Worm (Caenorhabditis elegans): ENCODE results near the gene ubc-26.

ubc-26 gene

DNA sequence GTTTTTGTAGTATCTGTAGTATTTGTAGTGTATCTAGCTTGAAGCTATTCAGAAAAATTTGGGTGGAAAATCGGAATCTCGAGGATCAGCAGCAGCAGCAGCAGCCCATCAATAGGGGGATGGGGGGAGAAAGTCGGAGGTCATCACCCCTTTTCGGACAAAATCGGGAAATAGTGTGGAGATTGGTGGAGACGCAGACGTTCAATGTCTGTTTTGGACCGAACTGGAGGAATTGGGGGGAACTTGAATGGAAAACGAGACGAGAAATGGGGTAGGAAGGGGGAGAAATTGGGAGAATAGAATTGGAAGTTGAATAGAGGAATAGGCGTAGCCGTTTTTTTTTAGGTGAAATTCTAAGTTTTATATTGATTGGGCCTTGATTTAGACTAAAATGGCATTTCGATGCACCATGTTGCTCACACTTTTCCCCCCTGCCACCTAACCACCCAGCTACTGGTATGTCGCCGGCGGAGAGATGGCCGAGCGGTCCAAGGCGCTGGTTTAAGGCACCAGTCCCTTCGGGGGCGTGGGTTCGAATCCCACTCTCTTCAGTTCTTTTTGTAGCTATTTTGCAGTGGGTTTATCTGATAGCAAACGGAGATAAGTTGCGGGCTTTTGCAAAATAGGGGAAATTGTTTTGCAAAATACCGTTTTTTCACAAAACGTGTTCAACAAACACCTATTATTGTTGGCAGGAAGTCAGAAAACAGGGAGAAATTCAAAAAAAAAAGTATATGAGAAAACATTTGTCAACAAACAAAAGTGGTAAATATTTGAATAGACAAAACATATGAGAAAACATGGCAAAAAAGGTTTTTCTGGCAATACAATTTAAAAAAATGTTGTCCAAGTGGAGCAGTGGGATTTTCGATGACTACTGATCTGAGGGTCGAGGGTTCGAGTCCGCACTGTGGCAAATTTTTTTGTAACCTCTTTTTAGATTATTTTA is 40.0 kb downstream of the ubc-26 start (continued):
- TF ChIP-seq nhr-77 (tag; optimal IDR thresholded peaks at IDR 0.05): no peak
- TF ChIP-seq nhr-237 (tag; optimal IDR thresholded peaks at IDR 0.05): no peak
- no peak for TF ChIP-seq aha-1 (tag)
- TF ChIP-seq saeg-2 (GFP tag; IDR thresholded peaks at IDR 0.05): no peak
- 0 out of 2 replicates have a peak, but pooled peaks have one; percentile 30 for TF ChIP-seq php-3 (GFP tag; IDR thresholded peaks at IDR 0.05)
- peak in 1 of 2 experiments; percentile 26 for TF ChIP-seq daf-16 (GFP tag; optimal IDR thresholded peaks at IDR 0.05)
- peak; percentile 2 for TF ChIP-seq daf-16 (tag; optimal IDR thresholded peaks at IDR 0.05)
- TF ChIP-seq zip-11 (GFP tag; IDR thresholded peaks at IDR 0.05): no peak
- TF ChIP-seq set-16 (GFP tag; IDR thresholded peaks at IDR 0.05): peak; percentile 54
- peak in 1 of 2 experiments; percentile 42 for TF ChIP-seq unc-62 (GFP tag; optimal IDR thresholded peaks at IDR 0.05 in 1 of 2)
- no peak for TF ChIP-seq unc-62 (tag; optimal IDR thresholded peaks at IDR 0.05)
- no peak for TF ChIP-seq nhr-25 (tag; optimal IDR thresholded peaks at IDR 0.05; ENCODE audit: borderline replicate concordance, insufficient read depth)
- peak; percentile 31 for TF ChIP-seq dmd-6 (GFP tag; IDR thresholded peaks at IDR 0.05)

DNA sequence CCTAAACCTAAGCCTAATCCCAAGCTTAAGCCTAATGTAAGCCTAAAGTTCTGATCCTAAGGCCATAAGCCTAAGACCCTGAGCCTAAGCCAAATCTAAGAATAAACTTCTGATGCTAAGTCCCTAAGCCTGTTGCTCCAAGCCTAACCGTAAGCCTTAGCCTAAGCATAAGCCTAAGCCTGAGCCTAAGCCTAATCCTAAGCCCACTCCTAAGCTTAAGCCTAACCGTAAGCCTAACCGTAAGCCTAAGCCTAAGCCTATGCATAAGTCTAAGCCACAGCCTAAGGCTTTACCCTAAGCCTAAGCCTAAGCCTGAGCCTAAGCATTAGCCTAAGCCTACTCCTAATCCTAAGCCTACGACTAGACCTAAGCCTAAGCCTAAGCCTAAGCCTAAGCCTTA is 40.8 kb downstream of the ubc-26 start:
- no peak for TF ChIP-seq madf-9 (GFP tag; conservative IDR thresholded peaks at IDR 0.05)
- TF ChIP-seq ceh-44 (GFP tag; IDR thresholded peaks at IDR 0.05): no peak
- TF ChIP-seq F37D6.2 (tag; optimal IDR thresholded peaks at IDR 0.05): no peak
- TF ChIP-seq nhr-42 (GFP tag; IDR thresholded peaks at IDR 0.05): no peak
- TF ChIP-seq nhr-76 (tag; optimal IDR thresholded peaks at IDR 0.05): no peak
- TF ChIP-seq snpc-4 (tag; optimal IDR thresholded peaks at IDR 0.05): no peak
- TF ChIP-seq vab-7 (GFP tag; IDR thresholded peaks at IDR 0.05): no peak
- TF ChIP-seq pqm-1 (tag; optimal IDR thresholded peaks at IDR 0.05): no peak
- TF ChIP-seq dmd-6 (GFP tag; IDR thresholded peaks at IDR 0.05): no peak
- no peak for TF ChIP-seq rbr-2 (tag; optimal IDR thresholded peaks at IDR 0.05)
- TF ChIP-seq T20F7.1 (GFP tag; optimal IDR thresholded peaks at IDR 0.05): no peak
- no peak for TF ChIP-seq R02D3.7 (tag; optimal IDR thresholded peaks at IDR 0.05)
- TF ChIP-seq mes-2 (tag; optimal IDR thresholded peaks at IDR 0.05; ENCODE audit: poor library complexity, severe bottlenecking): no peak
- no peak for TF ChIP-seq dve-1 (tag; optimal IDR thresholded peaks at IDR 0.05; ENCODE audit: insufficient read depth)
- no peak for TF ChIP-seq lin-15B (tag; optimal IDR thresholded peaks at IDR 0.05)
- TF ChIP-seq spr-3 (GFP tag; optimal IDR thresholded peaks at IDR 0.05): no peak
- TF ChIP-seq saeg-2 (GFP tag; IDR thresholded peaks at IDR 0.05): no peak
- TF ChIP-seq skn-1 (tag; optimal IDR thresholded peaks at IDR 0.05): no peak
- no peak for TF ChIP-seq nhr-28 (tag; optimal IDR thresholded peaks at IDR 0.05)

DNA sequence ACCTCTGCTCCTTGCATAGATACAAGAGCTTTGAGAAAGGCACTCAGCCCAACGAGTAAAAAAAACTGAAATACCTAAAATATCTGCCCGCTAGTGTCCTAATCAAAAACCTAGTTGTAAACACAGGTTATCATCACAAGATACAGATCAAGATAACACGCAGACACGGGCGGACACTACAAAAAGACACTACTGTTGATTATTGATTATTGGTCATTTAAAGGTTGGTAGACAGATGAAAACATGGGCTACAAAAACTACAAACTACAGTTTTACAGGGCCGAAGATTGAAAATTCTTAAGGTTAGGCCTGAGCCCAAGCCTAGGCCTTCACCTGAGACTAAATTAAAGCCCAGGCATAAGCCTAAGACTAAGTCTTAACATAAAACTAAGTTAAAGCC is 41.3 kb downstream of the ubc-26 start:
- TF ChIP-seq nhr-28 (tag; optimal IDR thresholded peaks at IDR 0.05) (peak; percentile 57), F44E2.7 (GFP tag; IDR thresholded peaks at IDR 0.05) (no peak), hlh-30 (tag; optimal IDR thresholded peaks at IDR 0.05; ENCODE audit: insufficient read depth) (peak; percentile 17)

DNA sequence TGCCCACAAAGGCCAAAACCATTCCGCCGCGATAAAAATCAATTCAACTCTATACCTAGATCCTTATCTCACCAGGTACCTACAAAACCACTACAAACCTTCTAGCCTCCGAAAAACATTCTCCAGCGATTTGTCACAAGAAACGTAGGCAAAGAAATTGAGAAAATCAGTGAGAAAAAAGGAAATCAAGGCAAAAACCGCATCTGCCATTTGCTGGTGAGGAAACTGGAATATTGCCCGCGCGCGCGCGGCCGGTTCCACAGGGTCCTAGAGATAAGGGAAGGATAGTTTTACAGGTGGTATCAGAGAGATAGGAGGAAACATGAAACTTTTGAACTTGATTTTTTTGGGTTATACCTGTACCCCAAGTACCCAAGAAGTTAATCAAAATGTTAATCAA is 42.6 kb downstream of the ubc-26 start:
- TF ChIP-seq jun-1 (tag; optimal IDR thresholded peaks at IDR 0.05): no peak
- TF ChIP-seq nhr-28 (tag; optimal IDR thresholded peaks at IDR 0.05): peak; percentile 98
- TF ChIP-seq nhr-77 (tag; optimal IDR thresholded peaks at IDR 0.05): no peak
- TF ChIP-seq T20F7.1 (GFP tag; optimal IDR thresholded peaks at IDR 0.05): no peak
- no peak for TF ChIP-seq spr-3 (GFP tag; optimal IDR thresholded peaks at IDR 0.05)
- no peak for TF ChIP-seq F26F4.8 (GFP tag; conservative IDR thresholded peaks at IDR 0.05)
- TF ChIP-seq nhr-6 (tag; optimal IDR thresholded peaks at IDR 0.05): no peak
- TF ChIP-seq lsy-2 (tag; optimal IDR thresholded peaks at IDR 0.05): no peak
- TF ChIP-seq madf-9 (GFP tag; conservative IDR thresholded peaks at IDR 0.05): no peak
- TF ChIP-seq pha-4 (GFP tag; IDR thresholded peaks at IDR 0.05): no peak
- no peak for TF ChIP-seq pha-4 (tag; optimal IDR thresholded peaks at IDR 0.05)
- peak; percentile 58 for TF ChIP-seq nhr-48 (tag; optimal IDR thresholded peaks at IDR 0.05)
- no peak for TF ChIP-seq unc-130 (GFP tag; optimal IDR thresholded peaks at IDR 0.05)
- TF ChIP-seq vab-7 (GFP tag; IDR thresholded peaks at IDR 0.05): no peak
- TF ChIP-seq fos-1 (tag; optimal IDR thresholded peaks at IDR 0.05): no peak
- no peak for TF ChIP-seq lin-38 (GFP tag; IDR thresholded peaks at IDR 0.05)
- TF ChIP-seq nhr-41 (GFP tag; IDR thresholded peaks at IDR 0.05): peak; percentile 22; the same call in 1 of the 2 replicates
- TF ChIP-seq egl-43 (GFP tag; IDR thresholded peaks at IDR 0.05): no peak
- no peak for TF ChIP-seq hif-1 (tag; optimal IDR thresholded peaks at IDR 0.05)
- peak; percentile 4 for TF ChIP-seq mxl-3 (GFP tag; optimal IDR thresholded peaks at IDR 0.05)
